Worm (Caenorhabditis elegans) whole organism, L2 larva: ENCODE results near the gene nhr-94.

Experiments
- F13H6.1 ChIP-seq: sonication (generic microtip); optimal IDR thresholded peaks from 2 replicates; lab custom pipeline; 2016; ENCODE audit warnings: missing genetic modification characterization, missing compliant biosample characterization
- ZK546.5 ChIP-seq: sonication (generic microtip); optimal IDR thresholded peaks from 2 replicates; lab custom pipeline; 2017; ENCODE audit warnings: missing biosample characterization, missing genetic modification characterization
- blmp-1 ChIP-seq: sonication (generic microtip); optimal IDR thresholded peaks from 2 replicates; lab custom pipeline; 2017; ENCODE audit warnings: missing genetic modification characterization, mild to moderate bottlenecking, missing compliant biosample characterization, antibody characterized with exemption, moderate library complexity; ENCODE audit not compliant: insufficient read depth
- lsy-2 ChIP-seq, 2 experiments: fragments of 150-350 bp in 1 of 2; sonication (generic microtip) in 1 of 2; optimal IDR thresholded peaks; 2 replicates each; lab custom pipeline; 2014 to 2017; ENCODE audit warnings: missing biosample characterization in 2 of 2, missing genetic modification characterization in 2 of 2
- nhr-12 ChIP-seq: fragments of 150-350 bp; optimal IDR thresholded peaks from 2 replicates; lab custom pipeline; 2014; ENCODE audit warnings: missing biosample characterization, missing genetic modification characterization
- nhr-77 ChIP-seq: fragments of 150-350 bp; optimal IDR thresholded peaks from 2 replicates; lab custom pipeline; 2014; ENCODE audit warnings: missing biosample characterization, missing genetic modification characterization
- unc-39 ChIP-seq: fragments of 150-350 bp; optimal IDR thresholded peaks from 2 replicates; lab custom pipeline; 2014; ENCODE audit warnings: missing biosample characterization, missing genetic modification characterization
- unc-55 ChIP-seq: fragments of 150-350 bp; sonication (generic microtip); optimal IDR thresholded peaks from 3 replicates; lab custom pipeline; 2014; ENCODE audit warnings: missing biosample characterization, missing genetic modification reagents, missing genetic modification characterization
- ztf-11 ChIP-seq: sonication (generic microtip); optimal IDR thresholded peaks from 2 replicates; lab custom pipeline; 2017; ENCODE audit warnings: missing biosample characterization, missing genetic modification characterization

DNA sequence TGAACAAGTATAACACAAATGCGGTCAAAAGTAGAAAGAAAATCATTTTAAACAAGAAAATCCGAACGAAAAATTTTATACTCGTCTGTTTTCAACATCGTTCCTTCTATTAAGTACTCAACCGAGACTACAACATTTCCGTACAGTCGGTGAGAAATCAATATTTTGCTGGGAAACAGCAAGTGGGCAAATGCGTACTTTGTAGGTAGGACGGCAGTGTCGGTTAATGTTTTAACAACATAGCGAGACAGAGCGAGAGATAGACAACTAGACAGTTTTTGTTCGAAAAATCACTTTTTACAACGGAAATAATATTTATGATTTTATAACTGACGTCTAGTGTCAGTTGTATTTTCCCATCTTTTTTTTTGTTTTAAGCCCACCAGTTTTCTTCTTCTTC, 4.7 kb downstream of the nhr-94 start, which contains the start of gene cyp-33A1:
- TF ChIP-seq nhr-77 (tag; lab: Kevin White, UChicago): no peak
- no peak for TF ChIP-seq unc-55 (GFP tag; lab: Kevin White, UChicago)
- TF ChIP-seq ZK546.5: no peak
- no peak for TF ChIP-seq F13H6.1 (tag; lab: Kevin White, UChicago)
- no peak for TF ChIP-seq lsy-2 (tag; optimal IDR thresholded peaks at IDR 0.05; lab: Kevin White, UChicago)
- TF ChIP-seq blmp-1: no peak
- no peak for TF ChIP-seq nhr-12 (tag; lab: Kevin White, UChicago)
- no peak for TF ChIP-seq unc-39 (tag; lab: Kevin White, UChicago)
- no peak for TF ChIP-seq ztf-11 (tag; lab: Kevin White, UChicago)
